Worm (Caenorhabditis elegans): ENCODE results near the gene rcan-1.

- TF ChIP-seq rnt-1 (tag; optimal IDR thresholded peaks at IDR 0.05) (no peak), lin-15B (tag; optimal IDR thresholded peaks at IDR 0.05) (no peak)
Measured at ce11 chrIII:5721488-5721887, 37.6 kb upstream of the rcan-1 start.

Data from whole organism, L1 larva.